Fruit fly (Drosophila melanogaster) whole organism, embryonic: Measurements from ENCODE around the gene Obp19d.

Experiments used
- CG10267 ChIP-seq: fragments of 200-800 bp; sonication (Bioruptor generic); optimal IDR thresholded peaks from 2 replicates; lab custom pipeline; 2018; ENCODE audit warnings: missing biosample characterization, mild to moderate bottlenecking, missing genetic modification characterization, moderate library complexity
- CG10274 ChIP-seq: fragments of 200-800 bp; sonication (Bioruptor generic); optimal IDR thresholded peaks from 3 replicates; lab custom pipeline; 2017; ENCODE audit warnings: missing biosample characterization, mild to moderate bottlenecking, missing genetic modification characterization
- CG11093 ChIP-seq: fragments of 200-800 bp; sonication (Bioruptor generic); IDR thresholded peaks from 3 replicates; pipeline ENCODE4 v1.3.6; 2022; ENCODE audit warnings: missing biosample characterization, missing genetic modification characterization
- CG12659 ChIP-seq: fragments of 200-800 bp; sonication (Bioruptor generic); optimal IDR thresholded peaks from 3 replicates; lab custom pipeline; 2017; ENCODE audit warnings: mild to moderate bottlenecking, missing biosample characterization, missing genetic modification reagents, missing genetic modification characterization
- CG13775 ChIP-seq: fragments of 200-800 bp; sonication (Bioruptor generic); optimal IDR thresholded peaks from 3 replicates; lab custom pipeline; 2017; ENCODE audit warnings: missing biosample characterization, mild to moderate bottlenecking, missing genetic modification characterization
- CG14667 ChIP-seq: fragments of 200-800 bp; sonication (Bioruptor generic); IDR thresholded peaks from 2 replicates; pipeline ENCODE4 v1.3.6; 2022; ENCODE audit warnings: missing biosample characterization, missing genetic modification characterization
- CG15269 ChIP-seq: fragments of 200-800 bp; sonication (Bioruptor generic); optimal IDR thresholded peaks from 2 replicates; lab custom pipeline; 2018; ENCODE audit warnings: missing biosample characterization, mild to moderate bottlenecking, missing genetic modification characterization, moderate library complexity
- CG18476 ChIP-seq: fragments of 200-800 bp; sonication (Bioruptor generic); optimal IDR thresholded peaks from 2 replicates; lab custom pipeline; 2016; ENCODE audit warnings: missing biosample characterization, mild to moderate bottlenecking, missing genetic modification characterization
- CG18764 ChIP-seq: fragments of 200-800 bp; sonication (Bioruptor generic); optimal IDR thresholded peaks from 3 replicates; lab custom pipeline; 2016; ENCODE audit warnings: missing biosample characterization, missing genetic modification characterization
- CG2202 ChIP-seq: fragments of 200-800 bp; sonication (Bioruptor generic); optimal IDR thresholded peaks from 2 replicates; lab custom pipeline; 2018; ENCODE audit warnings: missing biosample characterization, mild to moderate bottlenecking, missing genetic modification characterization
- CG31224 ChIP-seq: fragments of 200-800 bp; sonication (Bioruptor generic); IDR thresholded peaks from 2 replicates; pipeline ENCODE4 v1.3.6; 2022; ENCODE audit warnings: missing biosample characterization, missing genetic modification characterization
- CG7357 ChIP-seq: fragments of 200-800 bp; sonication (Bioruptor generic); IDR thresholded peaks from 3 replicates; pipeline ENCODE4 v1.3.6; 2022; ENCODE audit warnings: missing biosample characterization, missing genetic modification characterization
- CG7928 ChIP-seq: fragments of 200-800 bp; sonication (Bioruptor generic); optimal IDR thresholded peaks from 2 replicates; lab custom pipeline; 2017; ENCODE audit warnings: missing biosample characterization, mild to moderate bottlenecking, missing genetic modification characterization
- CG7963 ChIP-seq: fragments of 200-800 bp; sonication (Bioruptor generic); IDR thresholded peaks from 3 replicates; pipeline ENCODE4 v1.3.6; 2022; ENCODE audit warnings: missing biosample characterization, missing genetic modification characterization; ENCODE audit not compliant: partially characterized antibody
- CG8281 ChIP-seq: fragments of 200-800 bp; sonication (Bioruptor generic); optimal IDR thresholded peaks from 2 replicates; lab custom pipeline; 2018; ENCODE audit warnings: missing biosample characterization, mild to moderate bottlenecking, missing genetic modification characterization, moderate library complexity
- CG8290 ChIP-seq, 3 experiments: fragments of 200-800 bp; sonication (Bioruptor generic); optimal IDR thresholded peaks; 2 replicates each; lab custom pipeline; 2016 to 2019; ENCODE audit warnings: missing biosample characterization in 3 of 3, missing genetic modification characterization in 3 of 3, mild to moderate bottlenecking in 2 of 3, moderate library complexity in 1 of 3
- CoRest ChIP-seq: fragments of 200-800 bp; sonication (Bioruptor generic); optimal IDR thresholded peaks from 3 replicates; lab custom pipeline; 2018; ENCODE audit warnings: missing biosample characterization, mild to moderate bottlenecking, missing genetic modification characterization, moderate library complexity
- Dad ChIP-seq: fragments of 200-800 bp; sonication (Bioruptor generic); optimal IDR thresholded peaks from 3 replicates; lab custom pipeline; 2016; ENCODE audit warnings: missing biosample characterization, missing genetic modification characterization
- Doc2 ChIP-seq: fragments of 200-800 bp; sonication (Bioruptor generic); IDR thresholded peaks from 2 replicates; pipeline ENCODE4 v1.3.6; 2022; ENCODE audit warnings: missing biosample characterization, missing genetic modification characterization
- Dref ChIP-seq: fragments of 200-800 bp; sonication (Bioruptor generic); IDR thresholded peaks from 2 replicates; pipeline ENCODE4 v1.3.6; 2022; ENCODE audit warnings: missing biosample characterization, missing genetic modification characterization
- Fer1 ChIP-seq: fragments of 200-800 bp; sonication (Bioruptor generic); optimal IDR thresholded peaks from 2 replicates; lab custom pipeline; 2017; ENCODE audit warnings: missing biosample characterization, mild to moderate bottlenecking, missing genetic modification characterization
- HLHmδ ChIP-seq: fragments of 200-800 bp; sonication (Bioruptor generic); optimal IDR thresholded peaks from 2 replicates; lab custom pipeline; 2018; ENCODE audit warnings: missing biosample characterization, mild to moderate bottlenecking, missing genetic modification characterization, moderate library complexity
- Kr ChIP-seq: fragments of 200-800 bp; sonication (Bioruptor generic); optimal IDR thresholded peaks from 2 replicates; lab custom pipeline; 2017; ENCODE audit warnings: missing biosample characterization, mild to moderate bottlenecking, missing genetic modification characterization
- MESR4 ChIP-seq: fragments of 200-800 bp; sonication (Bioruptor generic); optimal IDR thresholded peaks from 2 replicates; lab custom pipeline; 2018; ENCODE audit warnings: missing biosample characterization, mild to moderate bottlenecking, missing genetic modification characterization, moderate library complexity
- Nf-YC ChIP-seq: fragments of 200-800 bp; optimal IDR thresholded peaks from 3 replicates; lab custom pipeline; 2019; ENCODE audit warnings: missing biosample characterization, mild to moderate bottlenecking, missing genetic modification characterization, moderate library complexity
- Stat92E ChIP-seq, 3 experiments: fragments of >200 bp in 2 of 3; fragments of 200-800 bp in 1 of 3; sonication (Bioruptor generic) in 1 of 3; optimal IDR thresholded peaks; 2 replicates each; lab custom pipeline; 2017 to 2019; ENCODE audit warnings: missing biosample characterization in 3 of 3, missing genetic modification characterization in 3 of 3, mild to moderate bottlenecking in 1 of 3, moderate library complexity in 1 of 3
- Vsx1 ChIP-seq: fragments of 200-800 bp; sonication (Bioruptor generic); optimal IDR thresholded peaks from 2 replicates; lab custom pipeline; 2017; ENCODE audit warnings: missing biosample characterization, mild to moderate bottlenecking, missing genetic modification characterization, missing genetic modification reagents
- ato ChIP-seq: fragments of 200-800 bp; sonication (Bioruptor generic); IDR thresholded peaks from 2 replicates; pipeline ENCODE4 v1.3.6; 2022; ENCODE audit warnings: missing biosample characterization, missing genetic modification characterization; ENCODE audit not compliant: partially characterized antibody
- az2 ChIP-seq: fragments of 200-800 bp; sonication (Bioruptor generic); optimal IDR thresholded peaks from 3 replicates; lab custom pipeline; 2016; ENCODE audit warnings: missing biosample characterization, missing genetic modification characterization
- corto ChIP-seq: fragments of 200-800 bp; sonication (Bioruptor generic); optimal IDR thresholded peaks from 2 replicates; lab custom pipeline; 2016; ENCODE audit warnings: missing biosample characterization, mild to moderate bottlenecking, missing genetic modification characterization, moderate library complexity
- crol ChIP-seq: fragments of 200-800 bp; sonication (Bioruptor generic); IDR thresholded peaks from 2 replicates; pipeline ENCODE4 v1.3.6; 2022; ENCODE audit warnings: missing biosample characterization, missing genetic modification characterization
- crp ChIP-seq, 2 experiments: fragments of 200-800 bp; sonication (Bioruptor generic); optimal IDR thresholded peaks; 2 replicates in 1 of 2; 3 replicates in 1 of 2; lab custom pipeline; 2017; ENCODE audit warnings: missing biosample characterization in 2 of 2, missing genetic modification characterization in 2 of 2, mild to moderate bottlenecking in 1 of 2, moderate library complexity in 1 of 2
- cwo ChIP-seq: fragments of 200-800 bp; sonication (Bioruptor generic); optimal IDR thresholded peaks from 3 replicates; lab custom pipeline; 2017; ENCODE audit warnings: missing biosample characterization, missing genetic modification characterization, mild to moderate bottlenecking, moderate library complexity, missing genetic modification reagents
- dati ChIP-seq: fragments of 200-800 bp; sonication (Bioruptor generic); IDR thresholded peaks from 2 replicates; pipeline ENCODE4 v1.3.6; 2022; ENCODE audit warnings: missing biosample characterization, missing genetic modification characterization
- en ChIP-seq: fragments of 200-800 bp; sonication (Bioruptor generic); optimal IDR thresholded peaks from 2 replicates; lab custom pipeline; 2016; ENCODE audit warnings: missing biosample characterization, missing genetic modification characterization
- eve ChIP-seq, 2 experiments: fragments of >200 bp; optimal IDR thresholded peaks; 2 replicates each; lab custom pipeline; 2017; ENCODE audit warnings: missing biosample characterization in 2 of 2, missing genetic modification characterization in 2 of 2
- exex ChIP-seq: fragments of 200-800 bp; sonication (Bioruptor generic); optimal IDR thresholded peaks from 4 replicates; lab custom pipeline; 2018; ENCODE audit warnings: missing biosample characterization, mild to moderate bottlenecking, missing genetic modification characterization, moderate library complexity
- fd64A ChIP-seq: fragments of 200-800 bp; sonication (Bioruptor generic); optimal IDR thresholded peaks from 3 replicates; lab custom pipeline; 2018; ENCODE audit warnings: missing biosample characterization, mild to moderate bottlenecking, missing genetic modification characterization
- fru ChIP-seq: fragments of >200 bp; optimal IDR thresholded peaks from 2 replicates; lab custom pipeline; 2017
- hth ChIP-seq: fragments of >200 bp; optimal IDR thresholded peaks from 2 replicates; lab custom pipeline; 2017; ENCODE audit warnings: inconsistent platforms
- lab ChIP-seq: fragments of 200-800 bp; sonication (Bioruptor generic); optimal IDR thresholded peaks from 3 replicates; lab custom pipeline; 2017; ENCODE audit warnings: missing biosample characterization, missing genetic modification characterization, mild to moderate bottlenecking, moderate library complexity, missing genetic modification reagents
- pb ChIP-seq: fragments of 200-800 bp; sonication (Bioruptor generic); optimal IDR thresholded peaks from 3 replicates; lab custom pipeline; 2016; ENCODE audit warnings: missing biosample characterization, missing genetic modification characterization
- pnt ChIP-seq: fragments of 200-800 bp; sonication (Bioruptor generic); optimal IDR thresholded peaks from 3 replicates; lab custom pipeline; 2016; ENCODE audit warnings: missing biosample characterization, missing genetic modification characterization
- salm ChIP-seq: fragments of 200-800 bp; sonication (Bioruptor generic); optimal IDR thresholded peaks from 2 replicates; lab custom pipeline; 2018; ENCODE audit warnings: missing biosample characterization, mild to moderate bottlenecking, missing genetic modification characterization
- sima ChIP-seq: fragments of 200-800 bp; sonication (Bioruptor generic); optimal IDR thresholded peaks from 2 replicates; lab custom pipeline; 2016; ENCODE audit warnings: missing biosample characterization, missing genetic modification characterization
- tap ChIP-seq: fragments of 200-800 bp; optimal IDR thresholded peaks from 3 replicates; lab custom pipeline; 2019; ENCODE audit warnings: missing biosample characterization, mild to moderate bottlenecking, missing genetic modification characterization, moderate library complexity
- trem ChIP-seq: fragments of 200-800 bp; optimal IDR thresholded peaks from 3 replicates; lab custom pipeline; 2019; ENCODE audit warnings: missing biosample characterization, mild to moderate bottlenecking, missing genetic modification characterization, moderate library complexity
- tx ChIP-seq: fragments of 200-800 bp; sonication (Bioruptor generic); optimal IDR thresholded peaks from 2 replicates; lab custom pipeline; 2016; ENCODE audit warnings: missing biosample characterization, missing genetic modification characterization
- zf30C ChIP-seq: fragments of 200-800 bp; sonication (Bioruptor generic); optimal IDR thresholded peaks from 3 replicates; lab custom pipeline; 2018; ENCODE audit warnings: missing biosample characterization, mild to moderate bottlenecking, missing genetic modification characterization

Obp19d gene

dm6 chrX:20429482-20430204, 10.2 kb downstream of the Obp19d start, which contains the start of the genes CG11710 and mal (continued):
- TF ChIP-seq az2 = peak; percentile 68
- peak; percentile 73 for TF ChIP-seq cwo (GFP tag; lab: Kevin White, UChicago)
- peak; percentile 71 for TF ChIP-seq CG7357
- no peak for TF ChIP-seq Doc2 (GFP tag; lab: Robert Waterston, UW)
- TF ChIP-seq CG8281 (tag; lab: Kevin White, UChicago) = no peak
- TF ChIP-seq fd64A (GFP tag; lab: Kevin White, UChicago) = peak; percentile 52
- peak; percentile 78 for TF ChIP-seq CG10267 (tag; lab: Kevin White, UChicago)
- peak; percentile 72 for TF ChIP-seq en
- TF ChIP-seq CG14667 = peak; percentile 59
- no peak for TF ChIP-seq zf30C (GFP tag; lab: Kevin White, UChicago)
- TF ChIP-seq eve (GFP tag; optimal IDR thresholded peaks at IDR 0.05; lab: Kevin White, UChicago) = no peak
- peak; percentile 39 for TF ChIP-seq tx (GFP tag; lab: Kevin White, UChicago)
- TF ChIP-seq CG10274 (GFP tag; lab: Kevin White, UChicago) = peak; percentile 67
- peak; percentile 79 for TF ChIP-seq tap (tag; lab: Kevin White, UChicago)
- TF ChIP-seq CG18476 (GFP tag; lab: Kevin White, UChicago) = peak; percentile 76
- TF ChIP-seq crp (GFP tag; optimal IDR thresholded peaks at IDR 0.05; lab: Kevin White, UChicago) = peak in 1 of 2 experiments; percentile 82
- peak; percentile 43 for TF ChIP-seq pnt (GFP tag; lab: Kevin White, UChicago)
- TF ChIP-seq Kr (GFP tag; lab: Kevin White, UChicago) = no peak
- peak; percentile 37 for TF ChIP-seq CG7928 (GFP tag; lab: Kevin White, UChicago)
- TF ChIP-seq lab = no peak
- TF ChIP-seq Nf-YC (tag; lab: Kevin White, UChicago) = peak; percentile 81
- peak; percentile 3 for TF ChIP-seq CG8290 (GFP tag; optimal IDR thresholded peaks at IDR 0.05; lab: Kevin White, UChicago)
- no peak for TF ChIP-seq CG8290 (tag; optimal IDR thresholded peaks at IDR 0.05; lab: Kevin White, UChicago)
- TF ChIP-seq CoRest = peak; percentile 84
- no peak for TF ChIP-seq fru (lab: Kevin White, UChicago)
- peak; percentile 48 for TF ChIP-seq exex (tag; lab: Kevin White, UChicago)
- TF ChIP-seq CG7963 = no peak
- TF ChIP-seq corto (GFP tag; lab: Kevin White, UChicago) = no peak
- TF ChIP-seq dati (GFP tag; lab: Robert Waterston, UW) = no peak
- peak; percentile 9 for TF ChIP-seq salm (tag; lab: Kevin White, UChicago)
- no peak for TF ChIP-seq Vsx1 (GFP tag; lab: Kevin White, UChicago)
- TF ChIP-seq crol (GFP tag; lab: Robert Waterston, UW) = no peak
- TF ChIP-seq CG12659 (GFP tag; lab: Kevin White, UChicago) = peak; percentile 82
- peak; percentile 60 for TF ChIP-seq trem (tag; lab: Kevin White, UChicago)
- peak; percentile 61 for TF ChIP-seq Dref (GFP tag; lab: Robert Waterston, UW)
- TF ChIP-seq CG13775 (GFP tag; lab: Kevin White, UChicago) = peak; percentile 69
- peak; percentile 69 for TF ChIP-seq CG18764 (GFP tag; lab: Kevin White, UChicago)
- TF ChIP-seq ato = no peak
- TF ChIP-seq Stat92E (GFP tag; optimal IDR thresholded peaks at IDR 0.05; lab: Kevin White, UChicago) = peak in 1 of 3 experiments; percentile 81
- TF ChIP-seq sima (GFP tag; lab: Kevin White, UChicago) = no peak
- peak; percentile 58 for TF ChIP-seq Dad (GFP tag; lab: Kevin White, UChicago)
- TF ChIP-seq CG11093 (GFP tag; lab: Robert Waterston, UW) = peak; percentile 73
- no peak for TF ChIP-seq HLHmδ
- TF ChIP-seq Fer1 (GFP tag; lab: Kevin White, UChicago) = peak; percentile 88
- TF ChIP-seq CG2202 (tag; lab: Kevin White, UChicago) = peak; percentile 36
- peak; percentile 73 for TF ChIP-seq CG31224 (GFP tag; lab: Robert Waterston, UW)
- TF ChIP-seq MESR4 (GFP tag; lab: Kevin White, UChicago) = peak; percentile 8
- TF ChIP-seq CG15269 (tag; lab: Kevin White, UChicago) = no peak
- no peak for TF ChIP-seq hth
- peak; percentile 64 for TF ChIP-seq pb (GFP tag; lab: Kevin White, UChicago)
